Fruit fly (Drosophila melanogaster): ENCODE measurements around the gene P5cr.

dm6 chr3R:19051247-19051646, 22.5 kb downstream of the P5cr start:
- TF ChIP-seq fd96Ca (GFP tag; IDR thresholded peaks at IDR 0.05) (no peak), Pif1A (GFP tag; optimal IDR thresholded peaks at IDR 0.05) (no peak), CG8159 (tag; optimal IDR thresholded peaks at IDR 0.05) (no peak), D1 (tag; optimal IDR thresholded peaks at IDR 0.05) (no peak), Snoo (tag; optimal IDR thresholded peaks at IDR 0.05) (no peak), CG8301 (tag; optimal IDR thresholded peaks at IDR 0.05) (no peak), CG10348 (GFP tag; IDR thresholded peaks at IDR 0.05) (no peak), CG15710 (tag; optimal IDR thresholded peaks at IDR 0.05) (no peak)
